Fruit fly (Drosophila melanogaster) whole organism, adult: ENCODE results near the gene Cht7.

Source experiments
- CG11617 ChIP-seq: fragments of 200-800 bp; sonication (Bioruptor generic); optimal IDR thresholded peaks from 2 replicates; lab custom pipeline; 2017; ENCODE audit warnings: mild to moderate bottlenecking, missing biosample characterization, missing genetic modification reagents, missing genetic modification characterization
- CG12768 ChIP-seq: fragments of 200-800 bp; sonication (Bioruptor generic); optimal IDR thresholded peaks from 2 replicates; lab custom pipeline; 2017; ENCODE audit warnings: missing biosample characterization, missing genetic modification characterization, mild to moderate bottlenecking, moderate library complexity, missing genetic modification reagents
- CG14711 ChIP-seq: fragments of 200-800 bp; sonication (Bioruptor generic); optimal IDR thresholded peaks from 2 replicates; lab custom pipeline; 2018; ENCODE audit warnings: missing biosample characterization, mild to moderate bottlenecking, missing genetic modification characterization, moderate library complexity
- CG33017 ChIP-seq: fragments of 200-800 bp; sonication (Bioruptor generic); optimal IDR thresholded peaks from 2 replicates; lab custom pipeline; 2018; ENCODE audit warnings: missing biosample characterization, mild to moderate bottlenecking, missing genetic modification characterization, moderate library complexity
- CG5204 ChIP-seq: fragments of 200-800 bp; sonication (Bioruptor generic); optimal IDR thresholded peaks from 2 replicates; lab custom pipeline; 2016; ENCODE audit warnings: missing biosample characterization, missing genetic modification characterization
- CG7045 ChIP-seq: fragments of 200-800 bp; sonication (Bioruptor generic); optimal IDR thresholded peaks from 2 replicates; lab custom pipeline; 2017; ENCODE audit warnings: missing biosample characterization, mild to moderate bottlenecking, missing genetic modification characterization
- CG7101 ChIP-seq: fragments of 200-800 bp; sonication (Bioruptor generic); optimal IDR thresholded peaks from 2 replicates; lab custom pipeline; 2018; ENCODE audit warnings: missing biosample characterization, mild to moderate bottlenecking, missing genetic modification characterization, moderate library complexity
- Clk ChIP-seq: fragments of 200-800 bp; sonication (Bioruptor generic); optimal IDR thresholded peaks from 2 replicates; lab custom pipeline; 2017; ENCODE audit warnings: missing biosample characterization, missing genetic modification characterization
- Crg-1 ChIP-seq: fragments of 200-800 bp; sonication (Bioruptor generic); optimal IDR thresholded peaks from 2 replicates; lab custom pipeline; 2016; ENCODE audit warnings: missing biosample characterization, missing genetic modification characterization
- bab1 ChIP-seq: fragments of 200-800 bp; sonication (Bioruptor generic); optimal IDR thresholded peaks from 3 replicates; lab custom pipeline; 2019; ENCODE audit warnings: missing biosample characterization, mild to moderate bottlenecking, missing genetic modification characterization, moderate library complexity
- kay ChIP-seq: fragments of 200-800 bp; sonication (Bioruptor generic); peaks from one replicate; lab custom pipeline; 2016; ENCODE audit warnings: missing biosample characterization, missing genetic modification characterization, borderline replicate concordance
- ovo ChIP-seq: fragments of 200-800 bp; sonication (Bioruptor generic); optimal IDR thresholded peaks from 2 replicates; lab custom pipeline; 2016; ENCODE audit warnings: missing biosample characterization, missing genetic modification characterization
- tj ChIP-seq: fragments of 200-800 bp; sonication (Bioruptor generic); optimal IDR thresholded peaks from 3 replicates; lab custom pipeline; 2017; ENCODE audit warnings: missing biosample characterization, mild to moderate bottlenecking, missing genetic modification characterization, moderate library complexity
- toe ChIP-seq: fragments of 200-800 bp; sonication (Bioruptor generic); optimal IDR thresholded peaks from 2 replicates; lab custom pipeline; 2016; ENCODE audit warnings: missing biosample characterization, missing genetic modification characterization

- TF ChIP-seq CG5204 (GFP tag; lab: Kevin White, UChicago) (no peak), tj (GFP tag; lab: Kevin White, UChicago) (no peak), CG14711 (tag; lab: Kevin White, UChicago) (no peak), bab1 (GFP tag; lab: Kevin White, UChicago) (no peak), kay (GFP tag; lab: Kevin White, UChicago) (no peak), toe (GFP tag; lab: Kevin White, UChicago) (no peak), Crg-1 (no peak), CG33017 (tag; lab: Kevin White, UChicago) (no peak), CG7045 (GFP tag; lab: Kevin White, UChicago) (no peak), Clk (no peak), ovo (GFP tag; lab: Kevin White, UChicago) (no peak), CG12768 (no peak), CG7101 (tag; lab: Kevin White, UChicago) (no peak), CG11617 (GFP tag; lab: Kevin White, UChicago) (no peak)
Measured at dm6 chr3L:3114367-3114766, 7.6 kb upstream of the Cht7 start, which contains the start of gene CG45067.
